Fruit fly (Drosophila melanogaster) whole organism, embryonic: ENCODE measurements around the gene CG10324.

ENCODE experiments used
- Awh ChIP-seq: fragments of 200-800 bp; sonication (Bioruptor generic); IDR thresholded peaks from 2 replicates; pipeline ENCODE4, ENCODE4 v1.3.6; 2022; ENCODE audit warnings: missing biosample characterization, missing genetic modification characterization
- CG10321 ChIP-seq: fragments of 200-800 bp; sonication (Bioruptor generic); IDR thresholded peaks from 2 replicates; pipeline ENCODE4 v1.3.6; 2022; ENCODE audit warnings: missing biosample characterization, missing genetic modification characterization
- CG10366 ChIP-seq: fragments of 200-800 bp; sonication (Bioruptor generic); IDR thresholded peaks from 2 replicates; pipeline ENCODE4 v1.3.6; 2022; ENCODE audit warnings: missing biosample characterization, missing genetic modification characterization
- CG10462 ChIP-seq: fragments of 200-800 bp; sonication (Bioruptor generic); optimal IDR thresholded peaks from 2 replicates; lab custom pipeline; 2016; ENCODE audit warnings: missing biosample characterization, missing genetic modification characterization
- CG10959 ChIP-seq: fragments of 200-800 bp; sonication (Bioruptor generic); IDR thresholded peaks from 2 replicates; pipeline ENCODE4 v1.3.6; 2022; ENCODE audit warnings: missing biosample characterization, missing genetic modification characterization
- CG11456 ChIP-seq: fragments of 200-800 bp; sonication (Bioruptor generic); IDR thresholded peaks from 3 replicates; pipeline ENCODE4 v1.3.6; 2022; ENCODE audit warnings: missing biosample characterization, missing genetic modification characterization
- CG12769 ChIP-seq: fragments of 200-800 bp; sonication (Bioruptor generic); optimal IDR thresholded peaks from 2 replicates; lab custom pipeline; 2019; ENCODE audit warnings: missing biosample characterization, mild to moderate bottlenecking, missing genetic modification characterization, moderate library complexity
- CG14014 ChIP-seq: fragments of 200-800 bp; sonication (Bioruptor generic); IDR thresholded peaks from 2 replicates; pipeline ENCODE4 v1.3.6; 2022; ENCODE audit warnings: missing biosample characterization, missing genetic modification characterization
- CG16779 ChIP-seq: fragments of 200-800 bp; sonication (Bioruptor generic); IDR thresholded peaks from 2 replicates; pipeline ENCODE4 v1.3.6; 2022; ENCODE audit warnings: missing biosample characterization, missing genetic modification characterization
- CG16863 ChIP-seq: fragments of 200-800 bp; sonication (Bioruptor generic); optimal IDR thresholded peaks from 3 replicates; lab custom pipeline; 2016; ENCODE audit warnings: missing biosample characterization, missing genetic modification characterization
- CG1792 ChIP-seq: fragments of 200-800 bp; sonication (Bioruptor generic); optimal IDR thresholded peaks from 2 replicates; lab custom pipeline; 2016; ENCODE audit warnings: missing biosample characterization, missing genetic modification characterization
- CG18619 ChIP-seq: fragments of 200-800 bp; sonication (Bioruptor generic); optimal IDR thresholded peaks from 3 replicates; lab custom pipeline; 2017; ENCODE audit warnings: missing biosample characterization, mild to moderate bottlenecking, missing genetic modification characterization
- CG2116 ChIP-seq: fragments of 200-800 bp; sonication (Bioruptor generic); optimal IDR thresholded peaks from 3 replicates; lab custom pipeline; 2018; ENCODE audit warnings: missing biosample characterization, mild to moderate bottlenecking, missing genetic modification characterization
- CG2712 ChIP-seq: fragments of 200-800 bp; optimal IDR thresholded peaks from 3 replicates; lab custom pipeline; 2019; ENCODE audit warnings: missing biosample characterization, mild to moderate bottlenecking, missing genetic modification characterization, moderate library complexity
- CG32767 ChIP-seq: fragments of 200-800 bp; sonication (Bioruptor generic); IDR thresholded peaks from 2 replicates; pipeline ENCODE4 v1.3.6; 2022; ENCODE audit warnings: missing biosample characterization, missing genetic modification characterization
- CG4404 ChIP-seq: fragments of 200-800 bp; sonication (Bioruptor generic); IDR thresholded peaks from 2 replicates; pipeline ENCODE4 v1.3.6; 2022; ENCODE audit warnings: missing biosample characterization, missing genetic modification characterization
- CG6175 ChIP-seq: fragments of 200-800 bp; sonication (Bioruptor generic); IDR thresholded peaks from 3 replicates; pipeline ENCODE4 v1.3.6; 2022; ENCODE audit warnings: missing biosample characterization, missing genetic modification characterization
- CG6765 ChIP-seq: fragments of 200-800 bp; sonication (Bioruptor generic); optimal IDR thresholded peaks from 3 replicates; lab custom pipeline; 2017; ENCODE audit warnings: missing biosample characterization, mild to moderate bottlenecking, missing genetic modification characterization
- CG6791 ChIP-seq: fragments of 200-800 bp; sonication (Bioruptor generic); IDR thresholded peaks from 3 replicates; pipeline ENCODE4 v1.3.6; 2022; ENCODE audit warnings: missing biosample characterization, missing genetic modification characterization; ENCODE audit not compliant: partially characterized antibody
- CG8281 ChIP-seq: fragments of 200-800 bp; sonication (Bioruptor generic); optimal IDR thresholded peaks from 2 replicates; lab custom pipeline; 2018; ENCODE audit warnings: missing biosample characterization, mild to moderate bottlenecking, missing genetic modification characterization, moderate library complexity
- CG8290 ChIP-seq, 3 experiments: fragments of 200-800 bp; sonication (Bioruptor generic); optimal IDR thresholded peaks; 2 replicates each; lab custom pipeline; 2016 to 2019; ENCODE audit warnings: missing biosample characterization in 3 of 3, missing genetic modification characterization in 3 of 3, mild to moderate bottlenecking in 2 of 3, moderate library complexity in 1 of 3
- Camta ChIP-seq: fragments of 200-800 bp; sonication (Bioruptor generic); optimal IDR thresholded peaks from 2 replicates; lab custom pipeline; 2016; ENCODE audit warnings: missing biosample characterization, missing genetic modification characterization
- D19A ChIP-seq: fragments of 200-800 bp; optimal IDR thresholded peaks from 3 replicates; lab custom pipeline; 2019; ENCODE audit warnings: missing biosample characterization, mild to moderate bottlenecking, missing genetic modification characterization, moderate library complexity
- Eip74EF ChIP-seq, 2 experiments: fragments of 200-800 bp in 1 of 2; fragments of >200 bp in 1 of 2; sonication (Bioruptor generic) in 1 of 2; optimal IDR thresholded peaks; 2 replicates each; lab custom pipeline; 2017 to 2019; ENCODE audit warnings: missing biosample characterization in 2 of 2, missing genetic modification characterization in 2 of 2, mild to moderate bottlenecking in 1 of 2, moderate library complexity in 1 of 2
- H2.0 ChIP-seq: fragments of 200-800 bp; sonication (Bioruptor generic); IDR thresholded peaks from 2 replicates; pipeline ENCODE4 v1.3.6; 2022; ENCODE audit warnings: missing biosample characterization, missing genetic modification characterization
- HLH4C ChIP-seq: fragments of 200-800 bp; sonication (Bioruptor generic); IDR thresholded peaks from 3 replicates; pipeline ENCODE4 v1.3.6; 2022; ENCODE audit warnings: missing biosample characterization, missing genetic modification characterization; ENCODE audit not compliant: partially characterized antibody
- Lhr ChIP-seq: fragments of 200-800 bp; sonication (Bioruptor generic); optimal IDR thresholded peaks from 3 replicates; lab custom pipeline; 2017; ENCODE audit warnings: mild to moderate bottlenecking, missing biosample characterization, missing genetic modification reagents, missing genetic modification characterization
- Nf-YB ChIP-seq: fragments of 200-800 bp; sonication (Bioruptor generic); optimal IDR thresholded peaks from 3 replicates; lab custom pipeline; 2019; ENCODE audit warnings: missing biosample characterization, mild to moderate bottlenecking, missing genetic modification characterization, moderate library complexity
- Trl ChIP-seq, 3 experiments: fragments of >200 bp in 2 of 3; fragments of 200-800 bp in 1 of 3; sonication (Bioruptor generic) in 1 of 3; optimal IDR thresholded peaks; 2 replicates in 1 of 3; 3 replicates in 2 of 3; lab custom pipeline; 2016 to 2017; ENCODE audit warnings: missing biosample characterization in 1 of 3, missing genetic modification characterization in 1 of 3
- al ChIP-seq: fragments of 200-800 bp; sonication (Bioruptor generic); IDR thresholded peaks from 2 replicates; pipeline ENCODE4 v1.3.6; 2022; ENCODE audit warnings: missing biosample characterization, missing genetic modification characterization
- az2 ChIP-seq: fragments of 200-800 bp; sonication (Bioruptor generic); optimal IDR thresholded peaks from 3 replicates; lab custom pipeline; 2016; ENCODE audit warnings: missing biosample characterization, missing genetic modification characterization
- bowl ChIP-seq: fragments of 200-800 bp; sonication (Bioruptor generic); IDR thresholded peaks from 2 replicates; pipeline ENCODE4 v1.3.6; 2022; ENCODE audit warnings: missing biosample characterization, missing genetic modification characterization
- crp ChIP-seq, 2 experiments: fragments of 200-800 bp; sonication (Bioruptor generic); optimal IDR thresholded peaks; 2 replicates in 1 of 2; 3 replicates in 1 of 2; lab custom pipeline; 2017; ENCODE audit warnings: missing biosample characterization in 2 of 2, missing genetic modification characterization in 2 of 2, mild to moderate bottlenecking in 1 of 2, moderate library complexity in 1 of 2
- fd102C ChIP-seq: fragments of 200-800 bp; sonication (Bioruptor generic); optimal IDR thresholded peaks from 2 replicates; lab custom pipeline; 2018; ENCODE audit warnings: missing biosample characterization, mild to moderate bottlenecking, missing genetic modification characterization, moderate library complexity
- fd3F ChIP-seq: fragments of 200-800 bp; sonication (Bioruptor generic); optimal IDR thresholded peaks from 2 replicates; lab custom pipeline; 2018; ENCODE audit warnings: missing biosample characterization, mild to moderate bottlenecking, missing genetic modification characterization, moderate library complexity
- fru ChIP-seq: fragments of >200 bp; optimal IDR thresholded peaks from 2 replicates; lab custom pipeline; 2017
- gcm2 ChIP-seq: fragments of 200-800 bp; sonication (Bioruptor generic); optimal IDR thresholded peaks from 2 replicates; lab custom pipeline; 2016; ENCODE audit warnings: missing biosample characterization, missing genetic modification characterization
- h ChIP-seq: fragments of >200 bp; optimal IDR thresholded peaks from 2 replicates; lab custom pipeline; 2017
- hbn ChIP-seq: fragments of 200-800 bp; sonication (Bioruptor generic); IDR thresholded peaks from 2 replicates; pipeline ENCODE4 v1.3.6; 2022; ENCODE audit warnings: missing biosample characterization, missing genetic modification characterization; ENCODE audit not compliant: partially characterized antibody
- klu ChIP-seq: fragments of 200-800 bp; sonication (Bioruptor generic); IDR thresholded peaks from 2 replicates; pipeline ENCODE4 v1.3.6; 2022; ENCODE audit warnings: missing biosample characterization, missing genetic modification characterization
- odd ChIP-seq: fragments of 200-800 bp; sonication (Bioruptor generic); optimal IDR thresholded peaks from 2 replicates; lab custom pipeline; 2017; ENCODE audit warnings: missing biosample characterization, mild to moderate bottlenecking, missing genetic modification characterization
- pnt ChIP-seq: fragments of 200-800 bp; sonication (Bioruptor generic); optimal IDR thresholded peaks from 3 replicates; lab custom pipeline; 2016; ENCODE audit warnings: missing biosample characterization, missing genetic modification characterization
- sisA ChIP-seq: fragments of 200-800 bp; sonication (Bioruptor generic); IDR thresholded peaks from 2 replicates; pipeline ENCODE4 v1.3.6; 2022; ENCODE audit warnings: missing biosample characterization, missing genetic modification characterization
- so ChIP-seq: fragments of 200-800 bp; sonication (Bioruptor generic); IDR thresholded peaks from 3 replicates; pipeline ENCODE4 v1.3.6; 2022; ENCODE audit warnings: missing biosample characterization, missing genetic modification characterization
- sr ChIP-seq: fragments of 200-800 bp; sonication (Bioruptor generic); IDR thresholded peaks from 3 replicates; pipeline ENCODE4 v1.3.6; 2022; ENCODE audit warnings: missing biosample characterization, missing genetic modification characterization
- tap ChIP-seq: fragments of 200-800 bp; optimal IDR thresholded peaks from 3 replicates; lab custom pipeline; 2019; ENCODE audit warnings: missing biosample characterization, mild to moderate bottlenecking, missing genetic modification characterization, moderate library complexity
- wek ChIP-seq: fragments of 200-800 bp; sonication (Bioruptor generic); optimal IDR thresholded peaks from 3 replicates; lab custom pipeline; 2018; ENCODE audit warnings: missing biosample characterization, mild to moderate bottlenecking, missing genetic modification characterization, moderate library complexity
- wor ChIP-seq: fragments of 200-800 bp; sonication (Bioruptor generic); IDR thresholded peaks from 2 replicates; pipeline ENCODE4 v1.3.6; 2022; ENCODE audit warnings: missing biosample characterization, missing genetic modification characterization
- zen ChIP-seq: fragments of 200-800 bp; sonication (Bioruptor generic); optimal IDR thresholded peaks from 3 replicates; lab custom pipeline; 2018; ENCODE audit warnings: missing biosample characterization, mild to moderate bottlenecking, missing genetic modification characterization, moderate library complexity

CG10324 gene

DNA sequence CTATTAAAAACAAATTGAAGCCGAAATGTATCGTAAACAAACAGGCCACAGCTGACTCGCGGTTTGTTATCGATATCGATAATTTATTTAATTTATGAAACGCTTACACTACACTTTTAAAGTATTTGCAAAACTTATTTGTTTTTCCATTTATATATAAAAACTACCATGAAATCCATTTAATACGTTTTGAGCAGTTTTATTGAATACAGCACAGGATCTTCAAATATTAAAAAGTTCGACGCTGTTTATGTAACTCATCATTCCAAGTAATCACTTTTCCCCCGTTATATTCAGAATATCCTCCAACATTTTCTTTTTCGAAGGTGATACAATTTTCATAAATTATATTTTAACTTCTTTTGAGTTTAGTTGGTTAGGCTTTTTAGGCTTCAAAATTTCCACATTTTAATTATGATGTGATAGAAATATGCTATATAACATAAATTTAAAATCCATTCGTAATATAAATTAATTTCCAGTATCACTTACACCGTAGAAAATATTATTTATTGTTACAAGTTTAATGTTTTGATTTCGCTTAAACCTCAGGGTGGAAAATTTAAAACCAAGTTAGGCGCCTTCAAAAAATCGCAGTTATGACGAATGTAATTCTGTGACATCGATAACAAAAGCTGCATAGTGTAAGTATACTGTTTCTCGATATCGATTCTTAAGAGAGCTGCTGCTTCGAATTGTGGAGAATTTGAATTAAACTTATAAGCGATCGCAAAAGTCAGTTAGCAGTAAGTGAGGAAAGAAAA is at the start of gene CG10324, which contains the start of gene CCT3 (continued):
- TF ChIP-seq CG12769 (tag; lab: Kevin White, UChicago) = no peak
- no peak; the same call in 1 of the 2 replicates for TF ChIP-seq CG10366 (GFP tag; lab: Robert Waterston, UW)
- TF ChIP-seq CG4404 (GFP tag; lab: Robert Waterston, UW) = 0 out of 2 replicates have a peak, but pooled peaks have one; percentile 17
- TF ChIP-seq CG16863 (GFP tag; lab: Kevin White, UChicago) = peak; percentile 17
- TF ChIP-seq Camta (GFP tag; lab: Kevin White, UChicago) = peak; percentile 55
- no peak for TF ChIP-seq h (lab: Kevin White, UChicago)
- no peak for TF ChIP-seq tap (tag; lab: Kevin White, UChicago)
- 0 out of 2 replicates have a peak, but pooled peaks have one; percentile 19 for TF ChIP-seq wor (GFP tag; lab: Robert Waterston, UW)
- TF ChIP-seq CG6765 (GFP tag; lab: Kevin White, UChicago) = peak; percentile 71
- peak; percentile 11 for TF ChIP-seq CG10462 (GFP tag; lab: Kevin White, UChicago)
- peak; percentile 9 for TF ChIP-seq CG1792 (GFP tag; lab: Kevin White, UChicago)
- TF ChIP-seq Awh = peak; percentile 56
- TF ChIP-seq Nf-YB (GFP tag; lab: Kevin White, UChicago) = peak; percentile 42
- TF ChIP-seq CG8290 (GFP tag; optimal IDR thresholded peaks at IDR 0.05; lab: Kevin White, UChicago) = no peak
- TF ChIP-seq CG8290 (tag; optimal IDR thresholded peaks at IDR 0.05; lab: Kevin White, UChicago) = no peak
- peak; percentile 67 for TF ChIP-seq CG14014 (GFP tag; lab: Robert Waterston, UW)
- no peak for TF ChIP-seq CG10959 (GFP tag; lab: Robert Waterston, UW)
- TF ChIP-seq D19A (tag; lab: Kevin White, UChicago) = peak; percentile 62
- TF ChIP-seq sisA (GFP tag; lab: Robert Waterston, UW) = peak; percentile 49
- peak; percentile 76 for TF ChIP-seq CG6791
- TF ChIP-seq bowl (GFP tag; lab: Robert Waterston, UW) = no peak
- no peak for TF ChIP-seq CG6175 (GFP tag; lab: Robert Waterston, UW)
- TF ChIP-seq az2 (GFP tag; lab: Kevin White, UChicago) = peak; percentile 61
- TF ChIP-seq CG8281 = no peak
- peak; percentile 71 for TF ChIP-seq CG2712 (tag; lab: Kevin White, UChicago)
- no peak for TF ChIP-seq fru (lab: Kevin White, UChicago)
- TF ChIP-seq CG18619 (GFP tag; lab: Kevin White, UChicago) = peak; percentile 65
- 0 out of 3 replicates have a peak, but pooled peaks have one; percentile 30 for TF ChIP-seq so (GFP tag; lab: Robert Waterston, UW)
- TF ChIP-seq CG16779 (GFP tag; lab: Robert Waterston, UW) = no peak
- TF ChIP-seq pnt (GFP tag; lab: Kevin White, UChicago) = peak; percentile 45
- TF ChIP-seq fd3F (GFP tag; lab: Kevin White, UChicago) = peak; percentile 55
- peak; percentile 59 for TF ChIP-seq H2.0
- no peak for TF ChIP-seq fd102C (GFP tag; lab: Kevin White, UChicago)
- no peak for TF ChIP-seq klu (GFP tag; lab: Robert Waterston, UW)
- no peak for TF ChIP-seq CG11456
- TF ChIP-seq zen = peak; percentile 41
- peak; percentile 18 to 85 for TF ChIP-seq crp (GFP tag; optimal IDR thresholded peaks at IDR 0.05; lab: Kevin White, UChicago)
- TF ChIP-seq Lhr = peak; percentile 3
- TF ChIP-seq Eip74EF (GFP tag; optimal IDR thresholded peaks at IDR 0.05; lab: Kevin White, UChicago) = no peak
- peak; percentile 54 for TF ChIP-seq CG32767 (GFP tag; lab: Robert Waterston, UW)
- TF ChIP-seq odd (GFP tag; lab: Kevin White, UChicago) = no peak
- TF ChIP-seq wek (GFP tag; lab: Kevin White, UChicago) = peak; percentile 10
- TF ChIP-seq CG10321 (GFP tag; lab: Robert Waterston, UW) = no peak
- TF ChIP-seq sr (GFP tag; lab: Robert Waterston, UW) = no peak
- TF ChIP-seq HLH4C (GFP tag; lab: Robert Waterston, UW) = peak; percentile 75; the same call in 2 of the 3 replicates
- TF ChIP-seq CG2116 (GFP tag; lab: Kevin White, UChicago) = peak; percentile 70
- TF ChIP-seq gcm2 (GFP tag; lab: Kevin White, UChicago) = peak; percentile 4
- no peak; the same call in 1 of the 2 replicates for TF ChIP-seq hbn (GFP tag; lab: Robert Waterston, UW)
- no peak for TF ChIP-seq Trl (optimal IDR thresholded peaks at IDR 0.05; lab: Kevin White, UChicago)
- peak; percentile 28 for TF ChIP-seq Trl (GFP tag; optimal IDR thresholded peaks at IDR 0.05; lab: Kevin White, UChicago)
- TF ChIP-seq al (GFP tag; lab: Robert Waterston, UW) = peak; percentile 54
